Fruit fly (Drosophila melanogaster) whole organism, pupa: ENCODE results near the gene Tom70.

Source experiments
- CG10348 ChIP-seq: fragments of 200-800 bp; sonication (Bioruptor generic); IDR thresholded peaks from 2 replicates; pipeline ENCODE4 v1.3.6; 2022; ENCODE audit warnings: missing biosample characterization, missing genetic modification characterization
- CG12605 ChIP-seq: fragments of 200-800 bp; sonication (Bioruptor generic); IDR thresholded peaks from 2 replicates; pipeline ENCODE4 v1.3.6; 2022; ENCODE audit warnings: missing biosample characterization, missing genetic modification characterization
- CG13204 ChIP-seq: fragments of 200-800 bp; sonication (Bioruptor generic); optimal IDR thresholded peaks from 2 replicates; lab custom pipeline; 2018; ENCODE audit warnings: missing biosample characterization, mild to moderate bottlenecking, missing genetic modification characterization, moderate library complexity
- CG14655 ChIP-seq: fragments of 200-800 bp; sonication (Bioruptor generic); optimal IDR thresholded peaks from 3 replicates; lab custom pipeline; 2017; ENCODE audit warnings: mild to moderate bottlenecking, missing biosample characterization, missing genetic modification reagents, missing genetic modification characterization
- CG15710 ChIP-seq: fragments of 200-800 bp; sonication (Bioruptor generic); optimal IDR thresholded peaks from 2 replicates; lab custom pipeline; 2018; ENCODE audit warnings: missing biosample characterization, mild to moderate bottlenecking, missing genetic modification characterization, moderate library complexity
- CG17806 ChIP-seq: fragments of 200-800 bp; sonication (Bioruptor generic); optimal IDR thresholded peaks from 2 replicates; lab custom pipeline; 2018; ENCODE audit warnings: missing biosample characterization, mild to moderate bottlenecking, missing genetic modification characterization, moderate library complexity
- CG32121 ChIP-seq: fragments of 200-800 bp; sonication (Bioruptor generic); IDR thresholded peaks from 2 replicates; pipeline ENCODE4 v1.3.6; 2022; ENCODE audit warnings: missing biosample characterization, missing genetic modification characterization
- CG34367 ChIP-seq: fragments of 200-800 bp; sonication (Bioruptor generic); optimal IDR thresholded peaks from 2 replicates; lab custom pipeline; 2018; ENCODE audit warnings: missing biosample characterization, mild to moderate bottlenecking, missing genetic modification characterization
- CG4496 ChIP-seq: fragments of 200-800 bp; sonication (Bioruptor generic); IDR thresholded peaks from 3 replicates; pipeline ENCODE4 v1.3.6; 2022; ENCODE audit warnings: missing biosample characterization, missing genetic modification characterization
- CG8159 ChIP-seq: fragments of 200-800 bp; sonication (Bioruptor generic); optimal IDR thresholded peaks from 3 replicates; lab custom pipeline; 2018; ENCODE audit warnings: missing biosample characterization, mild to moderate bottlenecking, missing genetic modification characterization, moderate library complexity
- CG8301 ChIP-seq: fragments of 200-800 bp; sonication (Bioruptor generic); optimal IDR thresholded peaks from 2 replicates; lab custom pipeline; 2018; ENCODE audit warnings: missing biosample characterization, mild to moderate bottlenecking, missing genetic modification characterization
- CG9948 ChIP-seq: fragments of 200-800 bp; sonication (Bioruptor generic); optimal IDR thresholded peaks from 2 replicates; lab custom pipeline; 2018; ENCODE audit warnings: missing biosample characterization, mild to moderate bottlenecking, missing genetic modification characterization, moderate library complexity
- D1 ChIP-seq: fragments of 200-800 bp; sonication (Bioruptor generic); optimal IDR thresholded peaks from 2 replicates; lab custom pipeline; 2018; ENCODE audit warnings: missing biosample characterization, mild to moderate bottlenecking, missing genetic modification characterization, moderate library complexity
- EcR ChIP-seq: fragments of 200-800 bp; sonication (Bioruptor generic); optimal IDR thresholded peaks from 3 replicates; lab custom pipeline; 2019; ENCODE audit warnings: missing biosample characterization, missing genetic modification characterization, mild to moderate bottlenecking, moderate library complexity, missing genetic modification reagents
- Ets98B ChIP-seq: fragments of 200-800 bp; sonication (Bioruptor generic); IDR thresholded peaks from 2 replicates; pipeline ENCODE4 v1.3.6; 2022; ENCODE audit warnings: missing biosample characterization, missing genetic modification characterization
- Pif1A ChIP-seq: fragments of 200-800 bp; sonication (Bioruptor generic); optimal IDR thresholded peaks from 3 replicates; lab custom pipeline; 2016; ENCODE audit warnings: missing biosample characterization, missing genetic modification characterization
- Pif1B ChIP-seq: fragments of 200-800 bp; sonication (Bioruptor generic); optimal IDR thresholded peaks from 3 replicates; lab custom pipeline; 2016; ENCODE audit warnings: missing biosample characterization, missing genetic modification characterization
- Snoo ChIP-seq: fragments of 200-800 bp; sonication (Bioruptor generic); optimal IDR thresholded peaks from 3 replicates; lab custom pipeline; 2017; ENCODE audit warnings: missing biosample characterization, mild to moderate bottlenecking, missing genetic modification characterization, inconsistent platforms
- fd96Ca ChIP-seq: fragments of 200-800 bp; sonication (Bioruptor generic); IDR thresholded peaks from 3 replicates; pipeline ENCODE4 v1.3.6; 2022; ENCODE audit warnings: missing biosample characterization, missing genetic modification characterization
- gl ChIP-seq: fragments of 200-800 bp; sonication (Bioruptor generic); optimal IDR thresholded peaks from 2 replicates; lab custom pipeline; 2018; ENCODE audit warnings: missing biosample characterization, mild to moderate bottlenecking, missing genetic modification characterization
- rn ChIP-seq: fragments of 200-800 bp; sonication (Bioruptor generic); IDR thresholded peaks from 2 replicates; pipeline ENCODE4 v1.3.6; 2022; ENCODE audit warnings: missing biosample characterization, missing genetic modification characterization

Tom70 gene

dm6 chr2L:12045578-12045940, 7.2 kb upstream of the Tom70 start:
- TF ChIP-seq CG15710 (tag; lab: Kevin White, UChicago): no peak

DNA sequence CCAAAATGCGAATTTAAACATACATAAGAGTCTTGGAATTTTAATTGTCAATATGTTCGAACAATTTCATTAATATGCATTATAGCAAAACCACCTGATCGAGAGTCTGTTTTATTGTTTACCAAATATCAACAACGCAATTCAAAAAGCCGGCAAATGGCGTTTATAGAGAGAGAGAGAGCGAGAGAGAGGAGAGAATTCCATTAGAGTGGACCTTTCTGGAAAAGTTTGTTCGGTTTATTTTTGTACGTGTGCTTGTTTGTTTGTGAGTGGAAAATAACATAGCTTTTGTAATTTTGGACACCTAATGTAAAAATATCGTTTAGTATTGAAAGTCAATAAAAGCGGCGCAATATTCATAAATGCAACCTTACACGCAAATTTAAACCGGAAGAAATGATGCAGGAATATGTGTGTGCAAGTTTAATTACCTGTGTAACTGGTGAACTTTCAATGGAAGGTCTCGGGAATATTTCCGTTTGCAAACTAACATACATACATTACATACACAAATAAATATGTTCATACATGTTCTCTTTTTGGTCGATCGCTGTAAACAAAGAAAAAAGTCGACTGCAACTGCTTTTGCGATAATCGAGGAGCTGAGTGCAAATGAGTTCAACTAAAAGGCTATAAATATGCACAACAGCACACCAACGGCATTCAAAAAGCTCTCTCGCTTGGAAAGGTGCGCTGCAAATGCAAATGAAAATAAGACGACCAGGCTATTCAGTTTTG, 6.5 kb upstream of the Tom70 start, which contains the start of gene CG6785:
CG6785 (minus strand) TSS at position 588 of the 738 bp plus-strand sequence.
- TF ChIP-seq Pif1B (GFP tag; lab: Kevin White, UChicago) (peak; percentile 82), Pif1A (GFP tag; lab: Kevin White, UChicago) (peak; percentile 90), CG34367 (tag; lab: Kevin White, UChicago) (peak; percentile 69), CG4496 (GFP tag; lab: Robert Waterston, UW) (peak; percentile 90), CG17806 (tag; lab: Kevin White, UChicago) (peak; percentile 78), Snoo (peak; percentile 71), D1 (tag; lab: Kevin White, UChicago) (peak; percentile 68), CG8301 (tag; lab: Kevin White, UChicago) (peak; percentile 84), CG32121 (GFP tag; lab: Robert Waterston, UW) (peak; percentile 80), Ets98B (GFP tag; lab: Robert Waterston, UW) (peak; percentile 85), rn (GFP tag; lab: Robert Waterston, UW) (0 out of 2 replicates have a peak, but pooled peaks have one; percentile 21), EcR (GFP tag; lab: Kevin White, UChicago) (peak; percentile 95), CG10348 (GFP tag; lab: Robert Waterston, UW) (no peak), CG15710 (tag; lab: Kevin White, UChicago) (peak; percentile 76), CG8159 (tag; lab: Kevin White, UChicago) (peak; percentile 99), CG13204 (GFP tag; lab: Kevin White, UChicago) (peak; percentile 9), gl (peak; percentile 65), CG12605 (peak; percentile 63), CG14655 (GFP tag; lab: Kevin White, UChicago) (no peak), CG9948 (tag; lab: Kevin White, UChicago) (peak; percentile 60), fd96Ca (GFP tag; lab: Robert Waterston, UW) (peak; percentile 81; the same call in 2 of the 3 replicates)

dm6 chr2L:12040510-12040909, 2.2 kb upstream of the Tom70 start, which contains the start of gene CG6766:
TSS of gene CG6766 (minus strand) at chr2L:12040689.
- TF ChIP-seq CG14655 (GFP tag; lab: Kevin White, UChicago) (no peak), CG34367 (tag; lab: Kevin White, UChicago) (no peak), D1 (tag; lab: Kevin White, UChicago) (no peak), CG8301 (tag; lab: Kevin White, UChicago) (no peak), CG15710 (tag; lab: Kevin White, UChicago) (no peak), CG10348 (GFP tag; lab: Robert Waterston, UW) (no peak), CG32121 (GFP tag; lab: Robert Waterston, UW) (no peak), CG4496 (GFP tag; lab: Robert Waterston, UW) (no peak), Pif1A (GFP tag; lab: Kevin White, UChicago) (no peak), CG13204 (GFP tag; lab: Kevin White, UChicago) (no peak), CG8159 (tag; lab: Kevin White, UChicago) (no peak), rn (GFP tag; lab: Robert Waterston, UW) (no peak), EcR (GFP tag; lab: Kevin White, UChicago) (no peak), fd96Ca (GFP tag; lab: Robert Waterston, UW) (no peak), CG12605 (no peak), gl (no peak), CG17806 (tag; lab: Kevin White, UChicago) (no peak), Snoo (no peak), CG9948 (tag; lab: Kevin White, UChicago) (no peak), Pif1B (GFP tag; lab: Kevin White, UChicago) (no peak)

DNA sequence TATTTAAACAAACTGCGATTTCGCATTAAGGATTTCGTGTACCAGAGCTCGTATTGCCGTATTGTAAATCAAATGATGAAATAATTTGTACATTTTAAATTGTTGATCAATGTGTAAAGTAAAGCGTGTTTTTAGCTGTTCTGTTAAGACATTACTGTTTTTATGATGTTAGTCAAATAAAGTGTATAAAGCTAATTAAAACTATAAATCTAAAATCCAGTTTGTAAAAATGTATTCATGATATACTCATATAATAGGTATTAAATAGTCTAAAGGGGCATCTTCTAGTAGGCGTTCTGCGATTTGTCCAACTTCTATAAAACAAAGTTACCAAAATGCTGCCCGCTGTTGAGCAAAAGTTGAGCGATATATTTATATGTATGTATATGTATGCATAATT, 4.4 kb downstream of the Tom70 start, which contains the start of gene CG18788:
CG18788 (plus strand) TSS at position 301 of the 400 bp plus-strand sequence.
- TF ChIP-seq CG17806 (tag; lab: Kevin White, UChicago): no peak
- no peak for TF ChIP-seq EcR (GFP tag; lab: Kevin White, UChicago)
- no peak for TF ChIP-seq Pif1B (GFP tag; lab: Kevin White, UChicago)
- TF ChIP-seq CG10348 (GFP tag; lab: Robert Waterston, UW): no peak
- TF ChIP-seq CG8301 (tag; lab: Kevin White, UChicago): no peak
- TF ChIP-seq rn (GFP tag; lab: Robert Waterston, UW): no peak
- TF ChIP-seq CG32121 (GFP tag; lab: Robert Waterston, UW): no peak
- TF ChIP-seq Ets98B (GFP tag; lab: Robert Waterston, UW): no peak
- TF ChIP-seq CG4496 (GFP tag; lab: Robert Waterston, UW): no peak
- no peak for TF ChIP-seq CG14655 (GFP tag; lab: Kevin White, UChicago)
- TF ChIP-seq D1 (tag; lab: Kevin White, UChicago): no peak
- no peak for TF ChIP-seq CG34367 (tag; lab: Kevin White, UChicago)
- TF ChIP-seq fd96Ca (GFP tag; lab: Robert Waterston, UW): no peak

dm6 chr2L:12030552-12031131, 7.7 kb downstream of the Tom70 start:
- no peak for TF ChIP-seq Ets98B (GFP tag; lab: Robert Waterston, UW)
- TF ChIP-seq D1 (tag; lab: Kevin White, UChicago): no peak
- no peak for TF ChIP-seq CG13204 (GFP tag; lab: Kevin White, UChicago)
- TF ChIP-seq CG9948 (tag; lab: Kevin White, UChicago): no peak
- no peak for TF ChIP-seq Snoo
- TF ChIP-seq fd96Ca (GFP tag; lab: Robert Waterston, UW): no peak
